Fruit fly (Drosophila melanogaster): ENCODE data around the gene CG13727.

DNA sequence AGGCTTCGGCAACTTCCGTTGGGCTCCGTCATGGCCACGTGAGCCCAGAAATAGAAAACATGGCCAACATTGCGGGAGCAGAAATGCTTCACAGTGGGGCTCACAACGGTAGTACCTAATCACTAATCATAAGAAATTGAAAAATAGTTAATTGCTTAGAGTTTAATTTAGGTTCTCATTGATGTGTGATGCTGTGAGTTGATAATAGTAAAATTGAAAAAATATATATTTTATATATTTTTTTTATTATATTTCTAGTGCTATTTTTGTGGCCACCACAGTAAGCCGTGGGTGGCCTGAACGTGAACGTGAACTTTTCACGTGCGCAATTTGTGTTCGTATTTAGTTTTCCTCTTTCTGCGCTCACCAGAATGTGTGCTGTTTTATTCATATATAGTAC is 30.6 kb downstream of the CG13727 start:
- TF ChIP-seq CG1620 (GFP tag; optimal IDR thresholded peaks at IDR 0.05) (no peak), CG5204 (GFP tag; optimal IDR thresholded peaks at IDR 0.05) (no peak), CG7045 (GFP tag; optimal IDR thresholded peaks at IDR 0.05) (no peak), pad (GFP tag; optimal IDR thresholded peaks at IDR 0.05) (no peak), CG14711 (tag; optimal IDR thresholded peaks at IDR 0.05) (no peak), kay (GFP tag; ENCODE audit: borderline replicate concordance) (no peak), toe (GFP tag; optimal IDR thresholded peaks at IDR 0.05) (no peak), Crg-1 (GFP tag; optimal IDR thresholded peaks at IDR 0.05) (no peak), Mnt (GFP tag; optimal IDR thresholded peaks at IDR 0.05) (no peak)

Data from whole organism, adult.